Worm (Caenorhabditis elegans): ENCODE data around the gene Y51A2B.5.

- TF ChIP-seq flt-1 (GFP tag; IDR thresholded peaks at IDR 0.05) (no peak), ama-1 (optimal IDR thresholded peaks at IDR 0.05) (no peak), ets-7 (tag; optimal IDR thresholded peaks at IDR 0.05) (no peak), ceh-36 (tag; optimal IDR thresholded peaks at IDR 0.05) (no peak), sea-1 (GFP tag; conservative IDR thresholded peaks at IDR 0.05) (no peak)
These were observed 26.7 kb upstream of the Y51A2B.5 start, which contains the start of gene C08E8.1 for ce11 chrV:18362402-18362801.
